Worm (Caenorhabditis elegans): Measurements from ENCODE around the gene F01F1.2.

DNA sequence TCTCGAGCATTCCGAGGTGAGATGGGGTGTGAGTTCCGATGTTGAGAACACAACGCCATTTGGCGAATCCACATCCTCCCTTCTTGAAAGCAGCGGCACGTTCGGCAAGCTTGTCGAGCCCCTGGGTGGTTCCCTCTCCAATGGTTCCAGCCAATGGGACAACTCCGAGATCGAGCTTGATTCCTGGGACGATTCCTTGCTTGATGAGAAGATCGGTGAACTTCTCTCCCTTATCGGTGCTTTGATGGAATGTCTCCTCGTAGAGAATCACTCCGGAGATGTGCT, 3.0 kb upstream of the F01F1.2 start:
- TF ChIP-seq unc-86 (tag; optimal IDR thresholded peaks at IDR 0.05), result no peak
- TF ChIP-seq tbx-2 (tag; optimal IDR thresholded peaks at IDR 0.05), result no peak
- no peak for TF ChIP-seq alr-1 (tag; optimal IDR thresholded peaks at IDR 0.05; ENCODE audit: borderline replicate concordance)
- no peak for TF ChIP-seq grh-1 (GFP tag; IDR thresholded peaks at IDR 0.05)
- no peak for TF ChIP-seq ztf-11 (tag; optimal IDR thresholded peaks at IDR 0.05)
- TF ChIP-seq dpl-1 (GFP tag; optimal IDR thresholded peaks at IDR 0.05), result no peak
- no peak for TF ChIP-seq nhr-12 (tag; optimal IDR thresholded peaks at IDR 0.05)
- TF ChIP-seq irx-1 (tag; optimal IDR thresholded peaks at IDR 0.05), result no peak
